Worm (Caenorhabditis elegans) whole organism, mixed stage, embryonic: ENCODE data around the gene algn-2.

ENCODE experiments used
- ceh-83 ChIP-seq: fragments of 200-800 bp; sonication (Bioruptor generic); optimal IDR thresholded peaks from 2 replicates; lab custom pipeline; 2018; ENCODE audit warnings: mild to moderate bottlenecking, missing genetic modification characterization, missing compliant biosample characterization
- nhr-28 ChIP-seq: fragments of 150-350 bp; optimal IDR thresholded peaks from 2 replicates; lab custom pipeline; 2014; ENCODE audit warnings: missing biosample characterization, missing genetic modification characterization
- nhr-76 ChIP-seq: sonication (generic microtip); optimal IDR thresholded peaks from 2 replicates; lab custom pipeline; 2017; ENCODE audit warnings: missing biosample characterization, missing genetic modification characterization
- unc-39 ChIP-seq: fragments of 150-350 bp; optimal IDR thresholded peaks from 2 replicates; lab custom pipeline; 2014; ENCODE audit warnings: missing biosample characterization, missing genetic modification characterization
- unc-62 ChIP-seq: fragments of 150-350 bp; optimal IDR thresholded peaks from 2 replicates; lab custom pipeline; 2014; ENCODE audit warnings: missing biosample characterization, missing genetic modification reagents, missing genetic modification characterization
- ztf-11 ChIP-seq: fragments of 150-350 bp; optimal IDR thresholded peaks from 2 replicates; lab custom pipeline; 2014; ENCODE audit warnings: missing biosample characterization, missing genetic modification characterization

DNA sequence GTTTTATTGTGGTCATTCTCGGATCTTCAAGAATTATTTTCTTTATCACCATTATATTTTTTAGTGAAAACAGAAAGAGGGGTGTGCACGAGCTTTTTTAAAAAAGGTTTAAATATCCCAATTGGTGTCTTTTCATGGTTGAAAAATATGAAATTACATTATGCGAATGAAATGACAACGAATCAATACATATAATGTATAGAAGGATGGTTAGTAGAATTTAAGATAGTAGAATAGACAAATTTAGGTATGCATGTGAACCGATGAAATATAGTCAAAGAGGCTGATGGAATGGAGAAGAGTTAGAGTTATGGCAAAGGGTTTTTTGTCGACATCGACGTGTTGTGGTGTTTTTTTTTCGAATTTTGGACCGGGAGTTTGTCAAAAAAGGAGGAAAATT is 10.6 kb upstream of the algn-2 start:
- no peak for TF ChIP-seq unc-62 (GFP tag; lab: Kevin White, UChicago)
- TF ChIP-seq nhr-28 (tag; lab: Kevin White, UChicago): no peak
- TF ChIP-seq nhr-76 (tag; lab: Kevin White, UChicago): no peak
- TF ChIP-seq ztf-11 (tag; lab: Kevin White, UChicago): no peak
- no peak for TF ChIP-seq ceh-83
- TF ChIP-seq unc-39: no peak
